Worm (Caenorhabditis elegans) whole organism, L4/young adult: ENCODE data around the gene srlf-27.

Source experiments
- W03F9.2 ChIP-seq: fragments of 150-350 bp; optimal IDR thresholded peaks from 2 replicates; lab custom pipeline; 2014; ENCODE audit warnings: missing biosample characterization, missing genetic modification characterization
- him-1 ChIP-seq: sonication (generic microtip); optimal IDR thresholded peaks from 2 replicates; lab custom pipeline; 2016; ENCODE audit warnings: missing genotype, missing genetic modification reagents, missing genetic modification characterization, missing compliant biosample characterization

- no peak for TF ChIP-seq him-1 (tag; lab: Kevin White, UChicago)
- no peak for TF ChIP-seq W03F9.2 (tag; lab: Kevin White, UChicago)
Measured at ce11 chrIV:14620543-14620942, 17.0 kb upstream of the srlf-27 start.
